Fruit fly (Drosophila melanogaster): ENCODE data around the gene TwdlF.

TwdlF gene

dm6 chr3R:4242209-4242887 is 4.5 kb upstream of the TwdlF start, which contains the start of gene CG14642:
Gene CG14642 (minus strand): TSS chr3R:4242717.
- no peak for TF ChIP-seq noc (tag; optimal IDR thresholded peaks at IDR 0.05)

dm6 chr3R:4243096-4243940 is 3.5 kb upstream of the TwdlF start, which contains the start of gene CG34305:
Gene CG34305 (minus strand): TSS chr3R:4243146.
- no peak for TF ChIP-seq noc (tag; optimal IDR thresholded peaks at IDR 0.05)

- TF ChIP-seq noc (tag; optimal IDR thresholded peaks at IDR 0.05), result no peak
These were observed 3.1 kb downstream of the TwdlF start for dm6 chr3R:4249947-4250346.

DNA sequence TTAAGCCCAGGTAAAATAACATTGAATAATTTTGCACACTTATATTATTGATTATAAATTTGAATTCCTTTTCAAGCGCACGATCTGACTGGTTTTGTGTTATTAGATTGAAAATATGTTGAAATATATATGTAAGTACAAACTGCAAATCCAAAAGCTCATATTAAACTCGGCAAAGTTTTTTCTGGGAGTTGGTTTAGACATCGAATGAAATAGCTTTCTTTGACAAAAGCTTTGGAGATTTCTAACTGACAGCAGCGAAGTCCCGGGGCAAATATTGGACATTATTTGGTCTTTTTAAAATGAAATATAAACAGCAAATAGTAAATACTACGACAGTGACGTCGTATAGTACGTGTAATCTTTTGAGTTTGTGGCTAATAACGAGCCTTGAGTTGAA is 4.4 kb downstream of the TwdlF start, which contains the start of gene TwdlG:
TwdlG (minus strand) TSS at position 101 of the 400 bp plus-strand sequence.
- no peak for TF ChIP-seq noc (tag; optimal IDR thresholded peaks at IDR 0.05)

DNA sequence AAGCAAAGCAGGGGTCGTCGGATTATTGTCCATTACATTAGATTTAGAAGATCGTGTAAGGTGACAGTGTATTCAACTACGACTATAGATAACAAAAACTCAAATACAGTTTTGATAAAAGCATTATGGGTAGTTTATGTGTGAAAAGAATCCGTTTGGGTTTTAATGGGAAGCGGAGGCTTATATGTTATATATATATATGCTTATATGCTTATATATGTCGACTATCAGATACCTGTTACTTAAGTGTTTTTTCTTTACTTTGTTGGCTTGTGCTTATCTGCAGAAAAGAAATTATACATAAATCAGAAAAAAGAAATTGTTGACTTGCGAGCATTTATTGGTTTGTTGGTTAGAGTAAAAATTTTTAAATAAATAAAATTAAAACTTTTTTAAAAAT is 6.1 kb downstream of the TwdlF start, which contains the start of gene CG14644:
CG14644 (minus strand) TSS at position 101 of the 400 bp plus-strand sequence.
- TF ChIP-seq noc (tag; optimal IDR thresholded peaks at IDR 0.05), result no peak

dm6 chr3R:4254408-4254807 is 7.6 kb downstream of the TwdlF start, which contains the start of gene TwdlV:
Gene TwdlV (plus strand): TSS chr3R:4254708.
- TF ChIP-seq noc (tag; optimal IDR thresholded peaks at IDR 0.05), result no peak

dm6 chr3R:4256672-4257071 is 9.9 kb downstream of the TwdlF start, which contains the start of gene Or82a:
Gene Or82a (plus strand): TSS chr3R:4256972.
- TF ChIP-seq noc (tag; optimal IDR thresholded peaks at IDR 0.05), result no peak

DNA sequence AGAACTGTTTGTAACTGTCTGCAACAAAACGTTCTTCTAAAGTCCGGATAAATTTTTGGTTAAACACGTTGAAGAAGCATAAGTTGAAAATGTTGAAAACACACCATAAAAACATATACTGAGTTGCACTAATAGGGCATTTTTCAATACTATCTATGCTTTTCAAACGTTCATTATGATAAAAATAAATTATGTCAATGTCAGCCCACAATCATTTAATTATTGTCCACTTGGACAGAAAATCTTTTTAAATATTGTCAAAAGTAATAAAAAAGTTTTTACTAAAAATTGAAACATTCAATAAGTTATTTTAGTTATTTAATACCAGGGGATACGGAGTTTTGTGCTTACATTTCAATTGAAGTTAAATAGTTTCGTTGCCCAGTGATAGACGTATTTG is 19.6 kb downstream of the TwdlF start, which contains the start of gene CG1092:
CG1092 (plus strand) TSS at position 301 of the 400 bp plus-strand sequence.
- no peak for TF ChIP-seq noc (tag; optimal IDR thresholded peaks at IDR 0.05)

dm6 chr3R:4268339-4268738 is 21.5 kb downstream of the TwdlF start:
- TF ChIP-seq noc (tag; optimal IDR thresholded peaks at IDR 0.05), result no peak

dm6 chr3R:4277828-4278227 is 31.0 kb downstream of the TwdlF start, which contains the start of gene flip:
Gene flip (minus strand): TSS chr3R:4277928.
- no peak for TF ChIP-seq noc (tag; optimal IDR thresholded peaks at IDR 0.05)

- TF ChIP-seq noc (tag; optimal IDR thresholded peaks at IDR 0.05), result no peak
These were observed 33.2 kb downstream of the TwdlF start, which contains the start of gene cpx for dm6 chr3R:4280062-4280461. Gene cpx (plus strand): TSS chr3R:4280221.

dm6 chr3R:4281119-4281861 is 34.5 kb downstream of the TwdlF start:
- no peak for TF ChIP-seq noc (tag; optimal IDR thresholded peaks at IDR 0.05)

DNA sequence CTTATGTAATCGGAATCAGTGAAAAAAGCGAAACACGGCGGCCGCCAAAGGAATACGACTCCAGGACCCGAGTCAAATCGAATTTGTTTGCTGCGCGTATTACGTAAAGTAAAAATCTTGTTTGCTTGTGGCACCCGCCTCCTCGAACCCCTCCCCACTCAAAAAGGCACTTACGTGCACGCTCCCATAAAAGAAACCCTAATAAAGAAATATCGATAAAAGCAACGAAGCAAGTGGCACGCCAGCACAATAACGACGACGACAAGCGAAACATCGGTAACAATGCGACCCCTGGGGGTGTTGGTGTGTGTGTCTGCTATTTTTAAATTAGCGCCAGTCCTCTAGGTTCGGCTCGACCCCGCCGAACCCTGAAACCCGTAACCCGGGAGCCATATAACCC is 35.4 kb downstream of the TwdlF start:
- no peak for TF ChIP-seq noc (tag; optimal IDR thresholded peaks at IDR 0.05)

DNA sequence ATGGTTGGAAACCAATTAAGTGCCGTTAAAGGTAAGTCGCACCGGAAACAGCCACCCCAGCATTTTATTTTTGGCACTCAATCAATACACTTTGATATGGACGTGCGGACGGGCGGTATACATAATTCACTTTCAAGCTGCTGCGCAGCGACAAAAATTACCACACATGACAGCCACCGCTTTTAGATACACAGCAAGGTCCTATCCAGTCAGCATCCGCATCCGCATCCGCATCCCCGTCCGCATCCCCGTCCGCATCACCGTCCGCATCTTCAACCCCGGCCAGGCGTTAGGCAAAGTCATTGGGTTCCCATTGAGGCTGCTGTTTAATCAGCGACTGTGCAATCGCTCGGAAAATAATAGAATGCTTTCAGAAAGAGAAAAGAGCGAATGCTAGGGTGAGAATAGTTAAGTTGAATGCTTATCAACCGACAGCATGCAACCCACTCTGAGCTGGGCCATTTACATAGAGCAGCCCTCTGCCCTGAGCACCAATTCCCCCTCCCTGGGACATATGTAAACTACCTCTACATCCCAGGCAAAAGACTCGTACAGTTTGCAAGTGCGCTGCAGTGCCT is 37.6 kb downstream of the TwdlF start:
- no peak for TF ChIP-seq noc (tag; optimal IDR thresholded peaks at IDR 0.05)

- TF ChIP-seq noc (tag; optimal IDR thresholded peaks at IDR 0.05), result peak; percentile 18
These were observed 44.5 kb downstream of the TwdlF start for dm6 chr3R:4291289-4291688.
